Worm (Caenorhabditis elegans): ENCODE results near the gene T06D8.2.

- TF ChIP-seq hnd-1 (tag; optimal IDR thresholded peaks at IDR 0.05) (no peak), flt-1 (GFP tag; IDR thresholded peaks at IDR 0.05) (no peak), tbx-11 (GFP tag; IDR thresholded peaks at IDR 0.05) (no peak), tbx-37 (GFP tag; conservative IDR thresholded peaks at IDR 0.05) (no peak), pes-1 (GFP tag; IDR thresholded peaks at IDR 0.05) (no peak), aly-1 (tag; optimal IDR thresholded peaks at IDR 0.05) (no peak), ceh-13 (GFP tag; optimal IDR thresholded peaks at IDR 0.05) (no peak)
Measured at ce11 chrII:11221771-11222355, 4.6 kb upstream of the T06D8.2 start, which contains the start of gene plpr-1.

Measured in whole organism, early embryonic.